Worm (Caenorhabditis elegans): Measurements from ENCODE around the gene ZK596.2.

ce11 chrIV:10915388-10915787 lies 6.3 kb upstream of the ZK596.2 start, which contains the start of gene ZK593.3:
- TF ChIP-seq ama-1 (optimal IDR thresholded peaks at IDR 0.05) (no peak), hmbx-1 (tag; optimal IDR thresholded peaks at IDR 0.05) (no peak), scrt-1 (GFP tag; IDR thresholded peaks at IDR 0.05) (no peak), hmg-4 (GFP tag; optimal IDR thresholded peaks at IDR 0.05) (no peak), ceh-13 (GFP tag; optimal IDR thresholded peaks at IDR 0.05) (no peak), tbx-37 (GFP tag; conservative IDR thresholded peaks at IDR 0.05) (no peak), pes-1 (GFP tag; IDR thresholded peaks at IDR 0.05) (no peak), aly-1 (tag; optimal IDR thresholded peaks at IDR 0.05) (no peak)

Data from whole organism, early embryonic.